Fruit fly (Drosophila melanogaster) whole organism, pupa: ENCODE measurements around the gene Smu1.

Experiments used
- CG13204 ChIP-seq: fragments of 200-800 bp; sonication (Bioruptor generic); optimal IDR thresholded peaks from 2 replicates; lab custom pipeline; 2018; ENCODE audit warnings: missing biosample characterization, mild to moderate bottlenecking, missing genetic modification characterization, moderate library complexity
- CG34367 ChIP-seq: fragments of 200-800 bp; sonication (Bioruptor generic); optimal IDR thresholded peaks from 2 replicates; lab custom pipeline; 2018; ENCODE audit warnings: missing biosample characterization, mild to moderate bottlenecking, missing genetic modification characterization
- Ets98B ChIP-seq: fragments of 200-800 bp; sonication (Bioruptor generic); IDR thresholded peaks from 2 replicates; pipeline ENCODE4 v1.3.6; 2022; ENCODE audit warnings: missing biosample characterization, missing genetic modification characterization

DNA sequence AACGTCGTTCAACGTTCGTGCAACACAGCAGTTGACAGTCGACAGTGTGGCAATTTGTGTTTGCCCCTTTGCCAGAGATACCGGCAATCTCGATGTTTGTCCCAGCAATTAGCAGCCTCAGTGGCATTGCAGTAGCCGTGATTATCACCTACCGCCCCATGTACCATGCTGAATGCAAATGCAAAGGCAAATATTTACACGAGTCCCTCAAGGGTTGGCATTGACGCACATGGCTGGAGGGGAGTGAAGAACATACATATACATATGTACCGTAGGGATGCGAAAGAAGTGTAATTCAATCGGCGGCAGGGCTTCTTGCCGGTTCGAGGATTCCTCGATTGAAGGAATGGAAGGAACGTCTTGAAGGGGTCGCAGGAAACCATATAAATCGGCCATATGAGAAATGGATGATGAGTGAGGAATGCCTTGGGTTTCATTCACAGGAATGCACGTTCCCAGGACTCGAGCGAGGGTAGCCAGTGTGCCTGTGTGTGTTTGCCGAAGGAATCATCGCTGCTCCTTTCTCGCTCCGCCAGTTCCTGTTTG, 18.9 kb upstream of the Smu1 start:
- no peak for TF ChIP-seq Ets98B (GFP tag; lab: Robert Waterston, UW)
- no peak for TF ChIP-seq CG34367
- TF ChIP-seq CG13204: peak; percentile 14
